Worm (Caenorhabditis elegans) whole organism, mixed stage, embryonic: ENCODE results near the gene F36H12.4.
"Not testable (repeated sequence)": the region's sequence is repeated elsewhere in the genome, so short reads cannot be mapped to it uniquely, and the experiment has no call there.

Experiments
- M03D4.4 ChIP-seq: sonication (generic microtip); optimal IDR thresholded peaks from 2 replicates; lab custom pipeline; 2017; ENCODE audit warnings: mild to moderate bottlenecking, missing genetic modification characterization, missing compliant biosample characterization
- bed-3 ChIP-seq: fragments of 200-800 bp; sonication (Bioruptor generic); optimal IDR thresholded peaks from 3 replicates; lab custom pipeline; 2018; ENCODE audit warnings: mild to moderate bottlenecking, missing genetic modification characterization, moderate library complexity, missing compliant biosample characterization
- blmp-1 ChIP-seq: fragments of 150-350 bp; optimal IDR thresholded peaks from 2 replicates; lab custom pipeline; 2014; ENCODE audit warnings: missing biosample characterization, missing genetic modification characterization
- ceh-39 ChIP-seq: fragments of 150-350 bp; optimal IDR thresholded peaks from 2 replicates; lab custom pipeline; 2014; ENCODE audit warnings: missing biosample characterization, missing genetic modification characterization
- ceh-43 ChIP-seq: fragments of 200-800 bp; sonication (Bioruptor generic); optimal IDR thresholded peaks from 2 replicates; lab custom pipeline; 2018; ENCODE audit warnings: mild to moderate bottlenecking, missing genetic modification characterization, moderate library complexity, missing compliant biosample characterization
- ceh-83 ChIP-seq: fragments of 200-800 bp; sonication (Bioruptor generic); optimal IDR thresholded peaks from 2 replicates; lab custom pipeline; 2018; ENCODE audit warnings: mild to moderate bottlenecking, missing genetic modification characterization, missing compliant biosample characterization
- ces-1 ChIP-seq: fragments of 150-350 bp; optimal IDR thresholded peaks from 2 replicates; lab custom pipeline; 2014; ENCODE audit warnings: missing biosample characterization, missing genetic modification reagents, missing genetic modification characterization
- cnd-1 ChIP-seq: fragments of 200-800 bp; sonication (Bioruptor generic); optimal IDR thresholded peaks from 2 replicates; lab custom pipeline; 2018; ENCODE audit warnings: mild to moderate bottlenecking, missing genetic modification characterization, missing compliant biosample characterization
- drap-1 ChIP-seq: fragments of 200-800 bp; sonication (Bioruptor generic); optimal IDR thresholded peaks from 3 replicates; lab custom pipeline; 2018; ENCODE audit warnings: mild to moderate bottlenecking, missing genetic modification characterization, missing compliant biosample characterization
- elt-1 ChIP-seq: sonication (generic microtip); optimal IDR thresholded peaks from 2 replicates; lab custom pipeline; 2017; ENCODE audit warnings: missing genetic modification characterization, mild to moderate bottlenecking, missing compliant biosample characterization, antibody characterized with exemption, moderate library complexity, borderline replicate concordance; ENCODE audit not compliant: insufficient read depth
- elt-3 ChIP-seq: fragments of 150-350 bp; optimal IDR thresholded peaks from 2 replicates; lab custom pipeline; 2014; ENCODE audit warnings: missing biosample characterization, missing genetic modification characterization
- flh-1 ChIP-seq: fragments of 200-800 bp; sonication (Bioruptor generic); optimal IDR thresholded peaks from 2 replicates; lab custom pipeline; 2018; ENCODE audit warnings: mild to moderate bottlenecking, missing genetic modification characterization, moderate library complexity, missing compliant biosample characterization
- ham-2 ChIP-seq: fragments of 200-800 bp; sonication (Bioruptor generic); optimal IDR thresholded peaks from 2 replicates; lab custom pipeline; 2018; ENCODE audit warnings: mild to moderate bottlenecking, missing genetic modification characterization, missing compliant biosample characterization
- hlh-1 ChIP-seq: fragments of 150-350 bp; optimal IDR thresholded peaks from 2 replicates; lab custom pipeline; 2014; ENCODE audit warnings: missing biosample characterization, missing genetic modification reagents, missing genetic modification characterization
- lin-13 ChIP-seq: fragments of 150-350 bp; optimal IDR thresholded peaks from 2 replicates; lab custom pipeline; 2014; ENCODE audit warnings: missing biosample characterization, missing genetic modification characterization
- lin-32 ChIP-seq: fragments of 200-800 bp; sonication (Bioruptor generic); optimal IDR thresholded peaks from 2 replicates; lab custom pipeline; 2018; ENCODE audit warnings: mild to moderate bottlenecking, missing genetic modification characterization, missing compliant biosample characterization
- lsy-2 ChIP-seq: fragments of 150-350 bp; optimal IDR thresholded peaks from 2 replicates; lab custom pipeline; 2014; ENCODE audit warnings: missing biosample characterization, missing genetic modification characterization
- mab-5 ChIP-seq: fragments of 150-350 bp; optimal IDR thresholded peaks from 2 replicates; lab custom pipeline; 2014; ENCODE audit warnings: missing biosample characterization, missing genetic modification characterization
- mls-2 ChIP-seq: sonication (generic microtip); optimal IDR thresholded peaks from 2 replicates; lab custom pipeline; 2016; ENCODE audit warnings: mild to moderate bottlenecking, missing genetic modification characterization, moderate library complexity, missing compliant biosample characterization
- nhr-12 ChIP-seq: fragments of 150-350 bp; optimal IDR thresholded peaks from 2 replicates; lab custom pipeline; 2014; ENCODE audit warnings: missing biosample characterization, missing genetic modification characterization
- nhr-2 ChIP-seq: fragments of 150-350 bp; optimal IDR thresholded peaks from 2 replicates; lab custom pipeline; 2014; ENCODE audit warnings: missing biosample characterization, missing genetic modification characterization
- nhr-237 ChIP-seq: fragments of 150-350 bp; optimal IDR thresholded peaks from 2 replicates; lab custom pipeline; 2014; ENCODE audit warnings: missing biosample characterization, missing genetic modification characterization
- nhr-28 ChIP-seq: fragments of 150-350 bp; optimal IDR thresholded peaks from 2 replicates; lab custom pipeline; 2014; ENCODE audit warnings: missing biosample characterization, missing genetic modification characterization
- nhr-76 ChIP-seq: sonication (generic microtip); optimal IDR thresholded peaks from 2 replicates; lab custom pipeline; 2017; ENCODE audit warnings: missing biosample characterization, missing genetic modification characterization
- pha-4 ChIP-seq: fragments of 150-350 bp; optimal IDR thresholded peaks from 2 replicates; lab custom pipeline; 2018; ENCODE audit warnings: missing biosample characterization, missing genetic modification reagents, missing genetic modification characterization
- sem-2 ChIP-seq: fragments of 200-800 bp; sonication (Bioruptor generic); optimal IDR thresholded peaks from 2 replicates; lab custom pipeline; 2018; ENCODE audit warnings: mild to moderate bottlenecking, missing genetic modification characterization, missing compliant biosample characterization
- snpc-4 ChIP-seq: fragments of 150-350 bp; optimal IDR thresholded peaks from 2 replicates; lab custom pipeline; 2014; ENCODE audit warnings: missing biosample characterization, missing genetic modification characterization
- tbx-8 ChIP-seq: fragments of 200-800 bp; sonication (Bioruptor generic); optimal IDR thresholded peaks from 2 replicates; lab custom pipeline; 2018; ENCODE audit warnings: mild to moderate bottlenecking, missing genetic modification characterization, moderate library complexity, missing compliant biosample characterization
- unc-120 ChIP-seq: sonication (generic microtip); optimal IDR thresholded peaks from 2 replicates; lab custom pipeline; 2017; ENCODE audit warnings: missing genetic modification characterization, missing compliant biosample characterization; ENCODE audit not compliant: poor library complexity, severe bottlenecking
- unc-62 ChIP-seq: fragments of 150-350 bp; optimal IDR thresholded peaks from 2 replicates; lab custom pipeline; 2014; ENCODE audit warnings: missing biosample characterization, missing genetic modification reagents, missing genetic modification characterization
- zip-8 ChIP-seq: fragments of 150-350 bp; optimal IDR thresholded peaks from 2 replicates; lab custom pipeline; 2014; ENCODE audit warnings: missing biosample characterization, missing genetic modification characterization
- ztf-11 ChIP-seq: fragments of 150-350 bp; optimal IDR thresholded peaks from 2 replicates; lab custom pipeline; 2014; ENCODE audit warnings: missing biosample characterization, missing genetic modification characterization

Gene F36H12.4

ce11 chrIV:5297436-5298012 lies 28.6 kb downstream of the F36H12.4 start, which contains the start of the genes ZK354.6 and msp-113:
ZK354.6 (minus strand) TSS chrIV:5297536.
msp-113 (plus strand) TSS chrIV:5297962.
- no peak for TF ChIP-seq zip-8 (tag; lab: Kevin White, UChicago)
- TF ChIP-seq nhr-2 (tag; lab: Kevin White, UChicago), result no peak
- no peak for TF ChIP-seq pha-4 (tag; lab: Kevin White, UChicago)
- no peak for TF ChIP-seq nhr-237 (tag; lab: Kevin White, UChicago)
- no peak for TF ChIP-seq unc-62 (GFP tag; lab: Kevin White, UChicago)
- TF ChIP-seq nhr-76 (tag; lab: Kevin White, UChicago), result no peak
- no peak for TF ChIP-seq ztf-11 (tag; lab: Kevin White, UChicago)
- no peak for TF ChIP-seq ceh-39 (tag; lab: Kevin White, UChicago)
- TF ChIP-seq M03D4.4, result no peak
- no peak for TF ChIP-seq mab-5 (tag; lab: Kevin White, UChicago)
- TF ChIP-seq ces-1 (GFP tag; lab: Kevin White, UChicago), result no peak
- TF ChIP-seq snpc-4, result no peak
- no peak for TF ChIP-seq ham-2 (GFP tag; lab: Kevin White, UChicago)

ce11 chrIV:5303030-5303429 lies 34.1 kb downstream of the F36H12.4 start, which contains the start of gene ZK354.7:
ZK354.7 (minus strand) TSS chrIV:5303130.
- no peak for TF ChIP-seq lin-32 (GFP tag; lab: Kevin White, UChicago)
- TF ChIP-seq zip-8 (tag; lab: Kevin White, UChicago), result no peak
- no peak for TF ChIP-seq lin-13
- TF ChIP-seq bed-3 (GFP tag; lab: Kevin White, UChicago), result no peak
- no peak for TF ChIP-seq unc-120 (tag; lab: Kevin White, UChicago)
- no peak for TF ChIP-seq sem-2 (GFP tag; lab: Kevin White, UChicago)
- TF ChIP-seq snpc-4, result no peak
- TF ChIP-seq blmp-1 (tag; lab: Kevin White, UChicago), result no peak
- no peak for TF ChIP-seq flh-1 (GFP tag; lab: Kevin White, UChicago)
- TF ChIP-seq ceh-43, result no peak
- TF ChIP-seq elt-1 (tag; lab: Kevin White, UChicago), result no peak
- no peak for TF ChIP-seq elt-3 (tag; lab: Kevin White, UChicago)
- TF ChIP-seq mls-2 (tag; lab: Kevin White, UChicago), result no peak
- TF ChIP-seq hlh-1 (tag; lab: Kevin White, UChicago), result no peak
- no peak for TF ChIP-seq ceh-39 (tag; lab: Kevin White, UChicago)
- no peak for TF ChIP-seq cnd-1

- TF ChIP-seq nhr-12 (tag; lab: Kevin White, UChicago), result no peak
- no peak for TF ChIP-seq ceh-83 (GFP tag; lab: Kevin White, UChicago)
- TF ChIP-seq snpc-4, result no peak
- no peak for TF ChIP-seq tbx-8
- no peak for TF ChIP-seq unc-120 (tag; lab: Kevin White, UChicago)
- TF ChIP-seq sem-2 (GFP tag; lab: Kevin White, UChicago), result no peak
- TF ChIP-seq lin-13, result no peak
- TF ChIP-seq, all 35 proteins: peak for 0
These were observed 37.1 kb downstream of the F36H12.4 start, which contains the start of gene ZK354.8 for ce11 chrIV:5306040-5306439. ZK354.8 (minus strand) TSS chrIV:5306140.

DNA sequence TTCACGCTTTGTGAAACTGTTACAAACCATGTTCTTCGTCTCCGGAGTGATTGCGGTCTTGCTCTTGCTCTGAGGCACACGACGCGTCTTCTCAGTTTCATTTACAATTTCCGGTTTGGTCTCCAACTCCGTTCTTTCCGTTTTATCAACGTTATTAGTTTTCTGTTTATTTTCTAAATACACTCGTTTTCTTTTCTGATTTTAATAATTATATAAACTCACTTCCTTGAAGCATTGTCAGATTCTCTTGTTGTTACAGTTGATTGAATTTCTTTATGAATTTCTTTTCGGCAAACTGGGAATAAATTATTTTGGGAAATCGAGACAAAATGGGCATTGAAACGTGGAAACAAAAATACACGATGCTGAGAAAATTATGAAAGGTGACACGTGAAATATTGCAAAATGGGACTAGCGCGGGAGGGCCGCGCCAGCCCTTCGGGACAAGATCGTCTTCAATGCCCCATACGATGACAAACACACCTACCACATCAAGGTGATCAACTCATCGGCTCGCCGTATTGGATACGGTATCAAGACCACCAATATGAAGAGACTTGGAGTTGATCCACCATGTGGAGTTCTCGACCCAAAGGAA lies 39.2 kb downstream of the F36H12.4 start, which contains the start of the genes ZK354.9 and msp-58:
Gene ZK354.9, minus strand, starts transcription at position 101 of the 598 bp plus-strand sequence.
Gene msp-58, plus strand, starts transcription at position 548 of the 598 bp plus-strand sequence.
- not testable (repeated sequence) for TF ChIP-seq unc-120 (tag; lab: Kevin White, UChicago); lin-13; lin-32 (GFP tag; lab: Kevin White, UChicago)

- TF ChIP-seq snpc-4, result no peak
- TF ChIP-seq nhr-2 (tag; lab: Kevin White, UChicago), result no peak
- TF ChIP-seq drap-1 (GFP tag; lab: Kevin White, UChicago), result no peak
- TF ChIP-seq blmp-1 (tag; lab: Kevin White, UChicago), result no peak
- no peak for TF ChIP-seq ceh-43
- TF ChIP-seq nhr-28, result no peak
- no peak for TF ChIP-seq lsy-2 (tag; lab: Kevin White, UChicago)
- TF ChIP-seq nhr-76 (tag; lab: Kevin White, UChicago), result no peak
- no peak for TF ChIP-seq cnd-1
- TF ChIP-seq lin-32 (GFP tag; lab: Kevin White, UChicago), result no peak
- no peak for TF ChIP-seq unc-120 (tag; lab: Kevin White, UChicago)
- TF ChIP-seq nhr-12 (tag; lab: Kevin White, UChicago), result no peak
- TF ChIP-seq sem-2 (GFP tag; lab: Kevin White, UChicago), result no peak
- TF ChIP-seq pha-4 (tag; lab: Kevin White, UChicago), result no peak
- TF ChIP-seq elt-3 (tag; lab: Kevin White, UChicago), result no peak
- TF ChIP-seq tbx-8, result no peak
These were observed 40.8 kb downstream of the F36H12.4 start, which contains the start of gene ZK354.3 for ce11 chrIV:5309742-5310141. ZK354.3 (plus strand) TSS chrIV:5310042.
